Worm (Caenorhabditis elegans) whole organism, midembryonic: ENCODE data around the gene nhr-246.

Source experiments
- tab-1 ChIP-seq: fragments of 200-800 bp; sonication (Bioruptor generic); IDR thresholded peaks from 2 replicates; pipeline ENCODE4 v1.3.6; 2022; ENCODE audit warnings: missing genetic modification characterization, missing compliant biosample characterization
- ztf-29 ChIP-seq: fragments of 200-800 bp; sonication (Bioruptor generic); IDR thresholded peaks from 2 replicates; pipeline ENCODE4 v1.3.6; 2022; ENCODE audit warnings: missing genetic modification reagents, missing genetic modification characterization, missing compliant biosample characterization

DNA sequence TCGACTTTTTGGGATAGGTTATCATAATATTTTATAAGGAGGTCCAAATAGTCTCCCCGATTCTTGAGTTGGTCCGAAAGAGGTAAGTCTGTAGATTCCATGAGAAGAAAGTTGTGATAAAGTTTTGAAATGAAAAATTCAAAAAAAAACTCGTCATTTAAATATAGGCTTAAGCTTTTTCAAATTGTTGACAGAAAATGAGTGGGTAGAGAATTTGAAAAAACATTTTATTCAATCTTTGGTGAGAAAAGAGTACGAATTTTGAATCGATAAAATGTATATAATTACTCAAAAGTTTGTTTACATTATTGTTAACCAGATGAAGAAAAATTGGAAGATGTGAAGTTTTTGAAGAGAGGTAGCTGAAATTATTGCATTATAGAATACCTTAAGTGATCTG, 10.8 kb upstream of the nhr-246 start, which contains the start of gene T26H8.5:
- TF ChIP-seq tab-1 (GFP tag; lab: Robert Waterston, UW) (no peak), ztf-29 (GFP tag; lab: Robert Waterston, UW) (no peak)
